Fruit fly (Drosophila melanogaster): ENCODE results near the gene CG9837.

dm6 chr3R:8794384-8794783 lies 19.0 kb downstream of the CG9837 start, which contains the start of gene Ir85a:
- TF ChIP-seq CTCF (optimal IDR thresholded peaks at IDR 0.05), result no peak
- no peak for TF ChIP-seq CG8478 (optimal IDR thresholded peaks at IDR 0.05)
